Worm (Caenorhabditis elegans) whole organism, mixed stage, embryonic: ENCODE results near the gene F59B2.8.

Source experiments
- blmp-1 ChIP-seq: fragments of 150-350 bp; optimal IDR thresholded peaks from 2 replicates; lab custom pipeline; 2014; ENCODE audit warnings: missing biosample characterization, missing genetic modification characterization
- elt-1 ChIP-seq: sonication (generic microtip); optimal IDR thresholded peaks from 2 replicates; lab custom pipeline; 2017; ENCODE audit warnings: missing genetic modification characterization, mild to moderate bottlenecking, missing compliant biosample characterization, antibody characterized with exemption, moderate library complexity, borderline replicate concordance; ENCODE audit not compliant: insufficient read depth
- elt-3 ChIP-seq: fragments of 150-350 bp; optimal IDR thresholded peaks from 2 replicates; lab custom pipeline; 2014; ENCODE audit warnings: missing biosample characterization, missing genetic modification characterization
- lin-13 ChIP-seq: fragments of 150-350 bp; optimal IDR thresholded peaks from 2 replicates; lab custom pipeline; 2014; ENCODE audit warnings: missing biosample characterization, missing genetic modification characterization
- nhr-2 ChIP-seq: fragments of 150-350 bp; optimal IDR thresholded peaks from 2 replicates; lab custom pipeline; 2014; ENCODE audit warnings: missing biosample characterization, missing genetic modification characterization
- nhr-28 ChIP-seq: fragments of 150-350 bp; optimal IDR thresholded peaks from 2 replicates; lab custom pipeline; 2014; ENCODE audit warnings: missing biosample characterization, missing genetic modification characterization
- nhr-76 ChIP-seq: sonication (generic microtip); optimal IDR thresholded peaks from 2 replicates; lab custom pipeline; 2017; ENCODE audit warnings: missing biosample characterization, missing genetic modification characterization
- pha-4 ChIP-seq: fragments of 150-350 bp; optimal IDR thresholded peaks from 2 replicates; lab custom pipeline; 2018; ENCODE audit warnings: missing biosample characterization, missing genetic modification reagents, missing genetic modification characterization
- snpc-4 ChIP-seq: fragments of 150-350 bp; optimal IDR thresholded peaks from 2 replicates; lab custom pipeline; 2014; ENCODE audit warnings: missing biosample characterization, missing genetic modification characterization
- sptf-1 ChIP-seq: sonication (generic microtip); optimal IDR thresholded peaks from 2 replicates; lab custom pipeline; 2017; ENCODE audit warnings: mild to moderate bottlenecking, missing genetic modification characterization, moderate library complexity, missing compliant biosample characterization
- unc-39 ChIP-seq: fragments of 150-350 bp; optimal IDR thresholded peaks from 2 replicates; lab custom pipeline; 2014; ENCODE audit warnings: missing biosample characterization, missing genetic modification characterization

DNA sequence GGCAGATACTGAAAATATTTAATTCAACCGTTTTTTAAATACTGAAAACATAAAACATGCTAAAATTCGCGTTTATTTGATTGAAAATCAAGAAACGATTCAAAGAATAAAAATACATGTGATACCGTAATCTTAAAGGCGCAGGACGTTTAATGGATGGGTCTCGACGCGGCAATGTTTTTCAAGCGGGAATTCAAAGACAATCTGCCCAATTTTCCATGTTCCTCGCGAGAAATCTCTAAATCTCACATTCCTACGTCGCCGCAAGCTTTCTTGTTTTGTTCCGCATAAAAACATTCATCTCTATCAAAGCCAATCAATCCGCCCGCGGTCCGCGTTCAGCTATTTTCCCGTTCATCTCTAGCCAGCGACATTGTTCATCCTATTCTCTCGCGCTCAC lies 8.5 kb downstream of the F59B2.8 start:
- TF ChIP-seq pha-4, result no peak
- no peak for TF ChIP-seq lin-13 (tag; lab: Kevin White, UChicago)
- no peak for TF ChIP-seq unc-39 (tag; lab: Kevin White, UChicago)
- no peak for TF ChIP-seq elt-3 (tag; lab: Kevin White, UChicago)
- no peak for TF ChIP-seq elt-1 (tag; lab: Kevin White, UChicago)
- TF ChIP-seq nhr-76 (tag; lab: Kevin White, UChicago), result no peak
- TF ChIP-seq blmp-1 (tag; lab: Kevin White, UChicago), result no peak
- TF ChIP-seq snpc-4 (tag; lab: Kevin White, UChicago), result no peak
- no peak for TF ChIP-seq sptf-1
- no peak for TF ChIP-seq nhr-28 (tag; lab: Kevin White, UChicago)
- no peak for TF ChIP-seq nhr-2 (tag; lab: Kevin White, UChicago)
